Worm (Caenorhabditis elegans) whole organism, L2 larva: Measurements from ENCODE around the gene egrh-3.

Experiments used
- ama-1 ChIP-seq: fragments of 150-350 bp; optimal IDR thresholded peaks from 2 replicates; lab custom pipeline; 2018; ENCODE audit warnings: inconsistent platforms
- lsy-2 ChIP-seq, 2 experiments: fragments of 150-350 bp in 1 of 2; sonication (generic microtip) in 1 of 2; optimal IDR thresholded peaks; 2 replicates each; lab custom pipeline; 2014 to 2017; ENCODE audit warnings: missing biosample characterization in 2 of 2, missing genetic modification characterization in 2 of 2
- mbf-1 ChIP-seq: sonication (generic microtip); optimal IDR thresholded peaks from 2 replicates; lab custom pipeline; 2017; ENCODE audit warnings: missing biosample characterization, missing genetic modification characterization
- nhr-23 ChIP-seq: fragments of 150-350 bp; optimal IDR thresholded peaks from 2 replicates; lab custom pipeline; 2014; ENCODE audit warnings: missing biosample characterization, missing genetic modification reagents, missing genetic modification characterization
- nhr-237 ChIP-seq: fragments of 150-350 bp; optimal IDR thresholded peaks from 2 replicates; lab custom pipeline; 2014; ENCODE audit warnings: missing biosample characterization, missing genetic modification characterization
- nhr-25 ChIP-seq: fragments of 150-350 bp; sonication (generic microtip); optimal IDR thresholded peaks from 3 replicates; lab custom pipeline; 2014; ENCODE audit warnings: missing biosample characterization, missing genetic modification characterization
- skn-1 ChIP-seq: sonication (generic microtip); optimal IDR thresholded peaks from 2 replicates; lab custom pipeline; 2017; ENCODE audit warnings: missing biosample characterization, missing genetic modification characterization
- unc-39 ChIP-seq: fragments of 150-350 bp; optimal IDR thresholded peaks from 2 replicates; lab custom pipeline; 2014; ENCODE audit warnings: missing biosample characterization, missing genetic modification characterization
- unc-62 ChIP-seq: fragments of 150-350 bp; optimal IDR thresholded peaks from 2 replicates; lab custom pipeline; 2014; ENCODE audit warnings: missing biosample characterization, missing genetic modification reagents, missing genetic modification characterization

- peak in 1 of 2 experiments; percentile 8 for TF ChIP-seq lsy-2 (tag; optimal IDR thresholded peaks at IDR 0.05; lab: Kevin White, UChicago)
- TF ChIP-seq nhr-23 = no peak
- no peak for TF ChIP-seq nhr-25 (tag; lab: Kevin White, UChicago)
- no peak for TF ChIP-seq nhr-237 (tag; lab: Kevin White, UChicago)
- no peak for TF ChIP-seq unc-62 (GFP tag; lab: Kevin White, UChicago)
- no peak for TF ChIP-seq unc-39 (tag; lab: Kevin White, UChicago)
- TF ChIP-seq ama-1 (lab: Kevin White, UChicago) = no peak
- no peak for TF ChIP-seq mbf-1 (tag; lab: Kevin White, UChicago)
- no peak for TF ChIP-seq skn-1
These were observed 23.1 kb downstream of the egrh-3 start for ce11 chrIV:2665388-2665978.
